Worm (Caenorhabditis elegans) whole organism, late embryonic: ENCODE data around the gene D1044.6.

Experiments
- T23F11.4 ChIP-seq: fragments of 200-800 bp; sonication (Bioruptor generic); optimal IDR thresholded peaks from 2 replicates; lab custom pipeline; 2018; ENCODE audit warnings: mild to moderate bottlenecking, missing genetic modification characterization, missing compliant biosample characterization
- ceh-2 ChIP-seq: sonication (generic microtip); optimal IDR thresholded peaks from 2 replicates; lab custom pipeline; 2016; ENCODE audit warnings: missing genotype, missing genetic modification characterization, missing compliant biosample characterization
- ets-4 ChIP-seq: sonication (generic microtip); optimal IDR thresholded peaks from 2 replicates; lab custom pipeline; 2016; ENCODE audit warnings: missing genetic modification characterization, missing compliant biosample characterization
- sox-4 ChIP-seq: sonication (generic microtip); optimal IDR thresholded peaks from 2 replicates; lab custom pipeline; 2017; ENCODE audit warnings: mild to moderate bottlenecking, missing genetic modification characterization, inconsistent platforms, missing compliant biosample characterization

DNA sequence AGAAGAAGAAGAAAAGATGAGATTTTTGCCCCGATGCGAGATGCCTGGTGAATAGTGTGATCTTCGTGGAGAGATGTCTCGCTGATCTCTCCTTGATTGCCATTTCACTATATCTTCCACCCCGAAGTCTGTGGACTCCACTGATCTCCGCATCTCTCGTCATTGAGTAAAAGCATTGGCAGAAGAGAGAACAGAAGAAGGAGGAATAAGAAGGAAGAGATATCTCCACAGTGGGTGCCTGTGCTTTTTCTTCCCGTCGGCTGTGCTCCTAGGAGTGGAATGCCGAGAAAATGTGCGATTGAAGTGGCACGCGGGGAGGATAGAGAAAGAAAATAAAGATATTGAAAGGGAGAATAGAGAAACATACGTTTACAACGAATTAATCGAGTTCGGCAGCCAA, 20.7 kb upstream of the D1044.6 start:
- TF ChIP-seq sox-4 (tag; lab: Kevin White, UChicago), result no peak
- no peak for TF ChIP-seq T23F11.4 (GFP tag; lab: Kevin White, UChicago)
- no peak for TF ChIP-seq ets-4 (tag; lab: Kevin White, UChicago)
- no peak for TF ChIP-seq ceh-2 (tag; lab: Kevin White, UChicago)
